Fruit fly (Drosophila melanogaster) whole organism, prepupa: ENCODE measurements around the gene CG5910.

Source experiments
- CG10631 ChIP-seq: fragments of 200-800 bp; sonication (Bioruptor generic); optimal IDR thresholded peaks from 2 replicates; lab custom pipeline; 2016; ENCODE audit warnings: missing biosample characterization, missing genetic modification characterization
- CG11294 ChIP-seq: fragments of 200-800 bp; sonication (Bioruptor generic); IDR thresholded peaks from 2 replicates; pipeline ENCODE4 v1.3.6; 2022; ENCODE audit warnings: missing biosample characterization, missing genetic modification characterization
- CG11762 ChIP-seq: fragments of 200-800 bp; sonication (Bioruptor generic); optimal IDR thresholded peaks from 3 replicates; lab custom pipeline; 2016; ENCODE audit warnings: missing biosample characterization, missing genetic modification characterization; ENCODE audit not compliant: insufficient read depth
- CG11902 ChIP-seq: fragments of 200-800 bp; sonication (Bioruptor generic); optimal IDR thresholded peaks from 3 replicates; lab custom pipeline; 2016; ENCODE audit warnings: missing biosample characterization, missing genetic modification characterization
- CG15336 ChIP-seq: fragments of 200-800 bp; sonication (Bioruptor generic); IDR thresholded peaks from 2 replicates; pipeline ENCODE4 v1.3.6; 2022; ENCODE audit warnings: missing biosample characterization, missing genetic modification characterization
- CG1621 ChIP-seq: fragments of 200-800 bp; sonication (Bioruptor generic); optimal IDR thresholded peaks from 3 replicates; lab custom pipeline; 2018; ENCODE audit warnings: missing biosample characterization, mild to moderate bottlenecking, missing genetic modification characterization
- CG16779 ChIP-seq: fragments of 200-800 bp; sonication (Bioruptor generic); optimal IDR thresholded peaks from 3 replicates; lab custom pipeline; 2017; ENCODE audit warnings: missing biosample characterization, mild to moderate bottlenecking, missing genetic modification characterization
- CG3032 ChIP-seq: fragments of 200-800 bp; optimal IDR thresholded peaks from 2 replicates; lab custom pipeline; 2019; ENCODE audit warnings: missing biosample characterization, mild to moderate bottlenecking, missing genetic modification characterization, moderate library complexity
- CG34406 ChIP-seq: fragments of 200-800 bp; sonication (Bioruptor generic); optimal IDR thresholded peaks from 3 replicates; lab custom pipeline; 2016; ENCODE audit warnings: missing biosample characterization, missing genetic modification characterization
- CG6163 ChIP-seq: fragments of 200-800 bp; sonication (Bioruptor generic); IDR thresholded peaks from 3 replicates; pipeline ENCODE4 v1.3.6; 2022; ENCODE audit warnings: missing biosample characterization, missing genetic modification characterization
- CG6276 ChIP-seq: fragments of 200-800 bp; sonication (Bioruptor generic); optimal IDR thresholded peaks from 2 replicates; lab custom pipeline; 2017; ENCODE audit warnings: missing biosample characterization, mild to moderate bottlenecking, missing genetic modification characterization
- CG8319 ChIP-seq: fragments of 200-800 bp; sonication (Bioruptor generic); optimal IDR thresholded peaks from 3 replicates; lab custom pipeline; 2016; ENCODE audit warnings: missing biosample characterization, missing genetic modification characterization
- Eip78C ChIP-seq: fragments of 200-800 bp; sonication (Bioruptor generic); peaks from one replicate; lab custom pipeline; 2016; ENCODE audit warnings: missing biosample characterization, missing genetic modification characterization
- Eip93F ChIP-seq: fragments of 200-800 bp; sonication (Bioruptor generic); optimal IDR thresholded peaks from 2 replicates; lab custom pipeline; 2016; ENCODE audit warnings: missing biosample characterization, mild to moderate bottlenecking, missing genetic modification characterization
- Ets21C ChIP-seq: fragments of 200-800 bp; sonication (Bioruptor generic); optimal IDR thresholded peaks from 3 replicates; lab custom pipeline; 2016; ENCODE audit warnings: missing biosample characterization, missing genetic modification characterization
- Gug ChIP-seq: fragments of 200-800 bp; sonication (Bioruptor generic); IDR thresholded peaks from 2 replicates; pipeline ENCODE4 v1.3.6; 2022; ENCODE audit warnings: missing biosample characterization, missing genetic modification characterization
- Hr38 ChIP-seq: sonication (Bioruptor generic); optimal IDR thresholded peaks from 2 replicates; lab custom pipeline; 2016; ENCODE audit warnings: missing biosample characterization, missing genetic modification characterization
- Hr4 ChIP-seq: fragments of 200-800 bp; sonication (Bioruptor generic); optimal IDR thresholded peaks from 3 replicates; lab custom pipeline; 2016; ENCODE audit warnings: missing biosample characterization, missing genetic modification characterization
- Met ChIP-seq: fragments of 200-800 bp; sonication (Bioruptor generic); optimal IDR thresholded peaks from 3 replicates; lab custom pipeline; 2016; ENCODE audit warnings: missing biosample characterization, missing genetic modification characterization
- OdsH ChIP-seq: fragments of 200-800 bp; sonication (Bioruptor generic); optimal IDR thresholded peaks from 3 replicates; lab custom pipeline; 2016; ENCODE audit warnings: missing biosample characterization, missing genetic modification characterization
- Smox ChIP-seq: fragments of 200-800 bp; sonication (Bioruptor generic); optimal IDR thresholded peaks from 3 replicates; lab custom pipeline; 2016; ENCODE audit warnings: missing biosample characterization, missing genetic modification characterization
- Sox14 ChIP-seq: fragments of 200-800 bp; sonication (Bioruptor generic); optimal IDR thresholded peaks from 3 replicates; lab custom pipeline; 2016; ENCODE audit warnings: missing biosample characterization, missing genetic modification characterization
- acj6 ChIP-seq: fragments of 200-800 bp; sonication (Bioruptor generic); optimal IDR thresholded peaks from 3 replicates; lab custom pipeline; 2016; ENCODE audit warnings: missing biosample characterization, missing genetic modification characterization
- cyc ChIP-seq: fragments of 200-800 bp; sonication (Bioruptor generic); optimal IDR thresholded peaks from 3 replicates; lab custom pipeline; 2016; ENCODE audit warnings: missing biosample characterization, missing genetic modification characterization
- dac ChIP-seq: fragments of 200-800 bp; sonication (Bioruptor generic); optimal IDR thresholded peaks from 2 replicates; lab custom pipeline; 2017; ENCODE audit warnings: missing biosample characterization, mild to moderate bottlenecking, missing genetic modification characterization
- dsx ChIP-seq: fragments of 200-800 bp; optimal IDR thresholded peaks from 3 replicates; lab custom pipeline; 2019; ENCODE audit warnings: missing biosample characterization, mild to moderate bottlenecking, missing genetic modification characterization, moderate library complexity; ENCODE audit not compliant: poor library complexity, severe bottlenecking
- eg ChIP-seq: fragments of 200-800 bp; sonication (Bioruptor generic); IDR thresholded peaks from 3 replicates; pipeline ENCODE4 v1.3.6; 2022; ENCODE audit warnings: missing biosample characterization, missing genetic modification characterization
- esn ChIP-seq: fragments of 200-800 bp; sonication (Bioruptor generic); optimal IDR thresholded peaks from 2 replicates; lab custom pipeline; 2016; ENCODE audit warnings: missing biosample characterization, mild to moderate bottlenecking, missing genetic modification characterization, moderate library complexity
- fd85E ChIP-seq: fragments of 200-800 bp; sonication (Bioruptor generic); optimal IDR thresholded peaks from 3 replicates; lab custom pipeline; 2016; ENCODE audit warnings: missing biosample characterization, missing genetic modification characterization
- fkh ChIP-seq: fragments of 200-800 bp; sonication (Bioruptor generic); optimal IDR thresholded peaks from 3 replicates; lab custom pipeline; 2017; ENCODE audit warnings: missing biosample characterization, mild to moderate bottlenecking, missing genetic modification characterization, moderate library complexity
- lz ChIP-seq: fragments of 200-800 bp; sonication (Bioruptor generic); optimal IDR thresholded peaks from 3 replicates; lab custom pipeline; 2016; ENCODE audit warnings: missing biosample characterization, missing genetic modification characterization
- pdm3 ChIP-seq: fragments of 200-800 bp; sonication (Bioruptor generic); optimal IDR thresholded peaks from 3 replicates; lab custom pipeline; 2016; ENCODE audit warnings: missing biosample characterization, missing genetic modification characterization
- salr ChIP-seq, 2 experiments: fragments of 200-800 bp; sonication (Bioruptor generic); optimal IDR thresholded peaks; 3 replicates each; lab custom pipeline; 2016 to 2018; ENCODE audit warnings: missing biosample characterization in 2 of 2, missing genetic modification characterization in 2 of 2, mild to moderate bottlenecking in 1 of 2
- spab ChIP-seq: fragments of 200-800 bp; sonication (Bioruptor generic); optimal IDR thresholded peaks from 2 replicates; lab custom pipeline; 2017; ENCODE audit warnings: missing biosample characterization, mild to moderate bottlenecking, missing genetic modification characterization, missing genetic modification reagents
- svp ChIP-seq: fragments of 200-800 bp; sonication (Bioruptor generic); peaks from one replicate; lab custom pipeline; 2016; ENCODE audit warnings: missing biosample characterization, missing genetic modification characterization
- vri ChIP-seq: fragments of 200-800 bp; sonication (Bioruptor generic); optimal IDR thresholded peaks from 3 replicates; lab custom pipeline; 2016; ENCODE audit warnings: missing biosample characterization, mild to moderate bottlenecking, missing genetic modification characterization

CG5910 gene

DNA sequence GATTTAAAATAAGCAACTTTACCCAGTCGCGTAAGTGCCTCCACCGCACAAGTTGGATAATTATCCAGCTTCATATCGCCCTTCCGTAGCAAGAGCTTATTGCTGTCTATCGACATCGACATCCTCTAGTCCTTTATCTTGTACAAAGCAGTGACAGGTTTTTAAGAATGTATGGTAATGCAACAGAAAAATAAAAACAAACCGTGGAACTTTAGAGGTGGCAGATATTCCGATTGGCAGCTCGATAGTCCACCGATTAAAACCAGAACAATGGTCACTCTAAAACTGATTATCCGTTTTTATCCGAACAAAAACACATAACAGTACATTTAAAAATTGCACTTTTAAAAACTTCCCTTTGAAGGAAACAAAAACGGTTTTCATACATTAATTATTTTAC, 14.8 kb upstream of the CG5910 start, which contains the start of gene CG5274:
TSS of gene CG5274 (minus strand) at position 218 of the 400 bp plus-strand sequence.
- TF ChIP-seq OdsH (GFP tag; lab: Kevin White, UChicago) (no peak), Smox (GFP tag; lab: Kevin White, UChicago) (no peak), CG10631 (no peak)

- no peak for TF ChIP-seq fd85E (GFP tag; lab: Kevin White, UChicago)
- peak; percentile 87 for TF ChIP-seq Sox14
- TF ChIP-seq CG3032 = peak; percentile 13
- 0 out of 2 replicates have a peak, but pooled peaks have one; percentile 25 for TF ChIP-seq CG15336 (GFP tag; lab: Robert Waterston, UW)
- TF ChIP-seq, all 60 proteins: peak for 3
Observed at dm6 chr3L:20430182-20430581, 12.0 kb upstream of the CG5910 start, which contains the start of gene CG5262. Gene CG5262, minus strand, starts transcription at chr3L:20430475.

- TF ChIP-seq acj6 (no peak), Sox14 (no peak), CG8319 (GFP tag; lab: Kevin White, UChicago) (no peak), esn (GFP tag; lab: Kevin White, UChicago) (no peak), Eip78C (no peak), salr (GFP tag; optimal IDR thresholded peaks at IDR 0.05; lab: Kevin White, UChicago) (no peak), eg (no peak), CG6276 (no peak), Hr38 (GFP tag; lab: Kevin White, UChicago) (no peak), dac (GFP tag; lab: Kevin White, UChicago) (no peak), CG11902 (GFP tag; lab: Kevin White, UChicago) (no peak), pdm3 (no peak), Ets21C (GFP tag; lab: Kevin White, UChicago) (no peak), OdsH (GFP tag; lab: Kevin White, UChicago) (no peak), spab (GFP tag; lab: Kevin White, UChicago) (no peak), vri (GFP tag; lab: Kevin White, UChicago) (no peak), fkh (GFP tag; lab: Kevin White, UChicago) (no peak), CG15336 (GFP tag; lab: Robert Waterston, UW) (no peak)
- TF ChIP-seq, all 60 proteins: peak for 0
Observed at dm6 chr3L:20431619-20432018, 10.6 kb upstream of the CG5910 start.

DNA sequence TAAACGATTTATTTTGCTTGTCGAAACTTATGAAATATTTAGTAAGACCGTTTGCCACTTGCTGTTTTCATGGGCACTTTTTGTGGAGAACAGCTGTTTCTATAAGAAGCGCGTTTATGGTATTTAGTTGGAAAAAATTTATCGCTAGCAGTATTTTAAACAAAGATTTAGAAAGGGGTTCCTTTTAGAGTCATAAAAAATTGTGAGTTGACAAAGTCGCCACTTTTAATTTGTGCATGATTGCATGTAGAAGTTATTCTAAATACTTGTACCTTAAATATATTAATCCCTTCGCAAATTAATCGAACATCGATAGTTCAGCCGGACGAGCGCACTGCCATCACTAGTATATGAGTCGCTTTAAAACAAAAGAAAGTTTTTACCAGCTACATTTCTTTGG, 9.9 kb upstream of the CG5910 start, which contains the start of the genes Las and Psn:
TSS of gene Las (minus strand) at position 65 of the 400 bp plus-strand sequence.
TSS of gene Psn (plus strand) at position 172 of the 400 bp plus-strand sequence.
- TF ChIP-seq CG1621 (tag; lab: Kevin White, UChicago) (no peak), cyc (GFP tag; lab: Kevin White, UChicago) (no peak), Met (no peak), lz (GFP tag; lab: Kevin White, UChicago) (peak; percentile 15), esn (GFP tag; lab: Kevin White, UChicago) (peak; percentile 38), CG6163 (GFP tag; lab: Robert Waterston, UW) (no peak), eg (no peak), CG34406 (GFP tag; lab: Kevin White, UChicago) (no peak), Sox14 (peak; percentile 82), CG11762 (GFP tag; lab: Kevin White, UChicago) (no peak), OdsH (GFP tag; lab: Kevin White, UChicago) (no peak)
- TF ChIP-seq, all 60 proteins: peak for 3

DNA sequence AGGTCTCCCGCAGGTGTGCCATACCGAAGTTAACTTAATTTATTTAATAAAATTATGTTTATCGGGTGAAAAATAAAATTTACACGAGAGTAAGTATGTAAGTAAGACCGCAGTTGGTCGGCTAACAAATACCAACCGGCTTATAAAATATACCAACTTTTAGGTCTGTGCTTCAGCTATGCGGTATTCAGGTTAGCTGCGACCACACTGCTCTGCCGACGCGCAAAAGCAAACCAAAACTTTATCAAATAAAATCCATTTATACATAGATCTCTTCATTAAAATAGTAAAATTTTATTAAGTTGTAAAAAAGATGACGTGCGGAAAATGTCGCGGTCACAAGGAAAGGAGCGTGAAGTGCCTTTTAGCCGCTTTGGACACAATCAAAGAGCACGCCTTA, 6.2 kb upstream of the CG5910 start, which contains the start of the genes mRpL15 and CtIP:
TSS of gene mRpL15 (minus strand) at position 141 of the 400 bp plus-strand sequence.
TSS of gene CtIP (plus strand) at position 182 of the 400 bp plus-strand sequence.
- no peak for TF ChIP-seq CG11294 (GFP tag; lab: Robert Waterston, UW)
- TF ChIP-seq CG8319 (GFP tag; lab: Kevin White, UChicago) = no peak
- TF ChIP-seq Gug (GFP tag; lab: Robert Waterston, UW) = no peak
- TF ChIP-seq salr (GFP tag; optimal IDR thresholded peaks at IDR 0.05; lab: Kevin White, UChicago) = no peak
- TF ChIP-seq CG10631 = no peak
- no peak for TF ChIP-seq dac (GFP tag; lab: Kevin White, UChicago)
- no peak for TF ChIP-seq Hr4 (GFP tag; lab: Kevin White, UChicago)
- TF ChIP-seq Eip93F (GFP tag; lab: Kevin White, UChicago) = peak; percentile 25
- TF ChIP-seq esn (GFP tag; lab: Kevin White, UChicago) = peak; percentile 16
- TF ChIP-seq fd85E (GFP tag; lab: Kevin White, UChicago) = no peak
- TF ChIP-seq dsx = no peak
- no peak for TF ChIP-seq CG11902 (GFP tag; lab: Kevin White, UChicago)
- no peak for TF ChIP-seq CG16779 (tag; lab: Kevin White, UChicago)
- TF ChIP-seq svp (GFP tag; lab: Kevin White, UChicago) = no peak
